Worm (Caenorhabditis elegans) whole organism, L2 larva: ENCODE measurements around the gene gst-36.

Source experiments
- F13H6.1 ChIP-seq: sonication (generic microtip); optimal IDR thresholded peaks from 2 replicates; lab custom pipeline; 2016; ENCODE audit warnings: missing genetic modification characterization, missing compliant biosample characterization
- ama-1 ChIP-seq: fragments of 150-350 bp; optimal IDR thresholded peaks from 2 replicates; lab custom pipeline; 2018; ENCODE audit warnings: inconsistent platforms
- ceh-16 ChIP-seq: fragments of 150-350 bp; optimal IDR thresholded peaks from 2 replicates; lab custom pipeline; 2014; ENCODE audit warnings: missing biosample characterization, missing genetic modification characterization
- egl-27 ChIP-seq: sonication (generic microtip); optimal IDR thresholded peaks from 3 replicates; lab custom pipeline; 2017; ENCODE audit warnings: missing biosample characterization, missing genetic modification reagents, missing genetic modification characterization
- lin-13 ChIP-seq: fragments of 150-350 bp; optimal IDR thresholded peaks from 2 replicates; lab custom pipeline; 2014; ENCODE audit warnings: missing biosample characterization, missing genetic modification reagents, missing genetic modification characterization
- lsy-2 ChIP-seq, 2 experiments: fragments of 150-350 bp in 1 of 2; sonication (generic microtip) in 1 of 2; optimal IDR thresholded peaks; 2 replicates each; lab custom pipeline; 2014 to 2017; ENCODE audit warnings: missing biosample characterization in 2 of 2, missing genetic modification characterization in 2 of 2
- nhr-10 ChIP-seq: sonication (generic microtip); optimal IDR thresholded peaks from 2 replicates; lab custom pipeline; 2017; ENCODE audit warnings: missing biosample characterization, missing genetic modification characterization
- nhr-11 ChIP-seq: fragments of 150-350 bp; optimal IDR thresholded peaks from 2 replicates; lab custom pipeline; 2014; ENCODE audit warnings: missing biosample characterization, missing genetic modification characterization
- nhr-237 ChIP-seq: fragments of 150-350 bp; optimal IDR thresholded peaks from 2 replicates; lab custom pipeline; 2014; ENCODE audit warnings: missing biosample characterization, missing genetic modification characterization
- nhr-77 ChIP-seq: fragments of 150-350 bp; optimal IDR thresholded peaks from 2 replicates; lab custom pipeline; 2014; ENCODE audit warnings: missing biosample characterization, missing genetic modification characterization
- unc-39 ChIP-seq: fragments of 150-350 bp; optimal IDR thresholded peaks from 2 replicates; lab custom pipeline; 2014; ENCODE audit warnings: missing biosample characterization, missing genetic modification characterization
- unc-55 ChIP-seq: fragments of 150-350 bp; sonication (generic microtip); optimal IDR thresholded peaks from 3 replicates; lab custom pipeline; 2014; ENCODE audit warnings: missing biosample characterization, missing genetic modification reagents, missing genetic modification characterization
- zag-1 ChIP-seq: fragments of 150-350 bp; optimal IDR thresholded peaks from 2 replicates; lab custom pipeline; 2014; ENCODE audit warnings: missing biosample characterization, missing genetic modification characterization
- ztf-11 ChIP-seq: sonication (generic microtip); optimal IDR thresholded peaks from 2 replicates; lab custom pipeline; 2017; ENCODE audit warnings: missing biosample characterization, missing genetic modification characterization

ce11 chrX:9894844-9895243 lies 32.1 kb upstream of the gst-36 start, which contains the start of gene F21G4.3:
- TF ChIP-seq unc-39 (tag; lab: Kevin White, UChicago) (no peak), ztf-11 (no peak), nhr-77 (no peak), egl-27 (no peak), nhr-10 (tag; lab: Kevin White, UChicago) (no peak), F13H6.1 (tag; lab: Kevin White, UChicago) (no peak), lin-13 (GFP tag; lab: Kevin White, UChicago) (no peak), lsy-2 (tag; optimal IDR thresholded peaks at IDR 0.05; lab: Kevin White, UChicago) (no peak), nhr-237 (tag; lab: Kevin White, UChicago) (no peak), unc-55 (GFP tag; lab: Kevin White, UChicago) (no peak), ama-1 (lab: Kevin White, UChicago) (no peak), nhr-11 (no peak), zag-1 (no peak), ceh-16 (tag; lab: Kevin White, UChicago) (no peak)
